Fruit fly (Drosophila melanogaster) whole organism, embryonic: ENCODE measurements around the gene mEFG1.

ENCODE experiments used
- Asciz ChIP-seq: fragments of 200-800 bp; sonication (Bioruptor generic); optimal IDR thresholded peaks from 2 replicates; lab custom pipeline; 2017; ENCODE audit warnings: missing biosample characterization, mild to moderate bottlenecking, missing genetic modification characterization, missing genetic modification reagents
- BEAF-32 ChIP-seq: fragments of 200-800 bp; sonication (Bioruptor generic); optimal IDR thresholded peaks from 3 replicates; lab custom pipeline; 2017; ENCODE audit warnings: missing biosample characterization, missing genetic modification characterization, mild to moderate bottlenecking, moderate library complexity, missing genetic modification reagents
- Bteb2 ChIP-seq: fragments of 200-800 bp; sonication (Bioruptor generic); optimal IDR thresholded peaks from 2 replicates; lab custom pipeline; 2016; ENCODE audit warnings: missing biosample characterization, missing genetic modification characterization
- CG10462 ChIP-seq: fragments of 200-800 bp; sonication (Bioruptor generic); optimal IDR thresholded peaks from 2 replicates; lab custom pipeline; 2016; ENCODE audit warnings: missing biosample characterization, missing genetic modification characterization
- CG11696 ChIP-seq: fragments of 200-800 bp; sonication (Bioruptor generic); IDR thresholded peaks from 2 replicates; pipeline ENCODE4 v1.3.6; 2022; ENCODE audit warnings: missing biosample characterization, missing genetic modification characterization
- CG12071 ChIP-seq: fragments of 200-800 bp; sonication (Bioruptor generic); optimal IDR thresholded peaks from 3 replicates; lab custom pipeline; 2018; ENCODE audit warnings: missing biosample characterization, mild to moderate bottlenecking, missing genetic modification characterization
- CG12659 ChIP-seq: fragments of 200-800 bp; sonication (Bioruptor generic); optimal IDR thresholded peaks from 3 replicates; lab custom pipeline; 2017; ENCODE audit warnings: mild to moderate bottlenecking, missing biosample characterization, missing genetic modification reagents, missing genetic modification characterization
- CG13424 ChIP-seq: fragments of 200-800 bp; sonication (Bioruptor generic); optimal IDR thresholded peaks from 2 replicates; lab custom pipeline; 2019; ENCODE audit warnings: missing biosample characterization, mild to moderate bottlenecking, missing genetic modification characterization, moderate library complexity
- CG1529 ChIP-seq: fragments of 200-800 bp; sonication (Bioruptor generic); optimal IDR thresholded peaks from 3 replicates; lab custom pipeline; 2018; ENCODE audit warnings: missing biosample characterization, missing genetic modification characterization
- CG16813 ChIP-seq: fragments of 200-800 bp; sonication (Bioruptor generic); IDR thresholded peaks from 3 replicates; pipeline ENCODE4 v1.3.6; 2022; ENCODE audit warnings: missing biosample characterization, missing genetic modification characterization; ENCODE audit not compliant: partially characterized antibody
- CG17912 ChIP-seq: fragments of 200-800 bp; sonication (Bioruptor generic); optimal IDR thresholded peaks from 2 replicates; lab custom pipeline; 2018; ENCODE audit warnings: missing biosample characterization, mild to moderate bottlenecking, missing genetic modification characterization
- CG18011 ChIP-seq: fragments of 200-800 bp; sonication (Bioruptor generic); optimal IDR thresholded peaks from 2 replicates; lab custom pipeline; 2017; ENCODE audit warnings: missing biosample characterization, missing genetic modification characterization, mild to moderate bottlenecking, moderate library complexity, missing genotype
- CG18262 ChIP-seq: fragments of 200-800 bp; optimal IDR thresholded peaks from 3 replicates; lab custom pipeline; 2019; ENCODE audit warnings: missing biosample characterization, mild to moderate bottlenecking, missing genetic modification characterization, moderate library complexity
- CG32767 ChIP-seq: fragments of 200-800 bp; sonication (Bioruptor generic); IDR thresholded peaks from 2 replicates; pipeline ENCODE4 v1.3.6; 2022; ENCODE audit warnings: missing biosample characterization, missing genetic modification characterization
- CG33213 ChIP-seq: fragments of 200-800 bp; sonication (Bioruptor generic); optimal IDR thresholded peaks from 3 replicates; lab custom pipeline; 2016; ENCODE audit warnings: missing biosample characterization, missing genetic modification characterization
- CG3847 ChIP-seq: fragments of 200-800 bp; sonication (Bioruptor generic); IDR thresholded peaks from 2 replicates; pipeline ENCODE4 v1.3.6; 2022; ENCODE audit warnings: missing biosample characterization, missing genetic modification characterization
- CG42726 ChIP-seq: fragments of 200-800 bp; sonication (Bioruptor generic); IDR thresholded peaks from 2 replicates; pipeline ENCODE4 v1.3.6; 2022; ENCODE audit warnings: missing biosample characterization, missing genetic modification characterization; ENCODE audit not compliant: partially characterized antibody
- CG4404 ChIP-seq: fragments of 200-800 bp; sonication (Bioruptor generic); IDR thresholded peaks from 2 replicates; pipeline ENCODE4 v1.3.6; 2022; ENCODE audit warnings: missing biosample characterization, missing genetic modification characterization
- CG6683 ChIP-seq: fragments of 200-800 bp; sonication (Bioruptor generic); optimal IDR thresholded peaks from 2 replicates; lab custom pipeline; 2017; ENCODE audit warnings: missing biosample characterization, mild to moderate bottlenecking, missing genetic modification characterization, missing genetic modification reagents
- CG7786 ChIP-seq: fragments of 200-800 bp; sonication (Bioruptor generic); optimal IDR thresholded peaks from 2 replicates; lab custom pipeline; 2016; ENCODE audit warnings: missing biosample characterization, missing genetic modification characterization
- CG8290 ChIP-seq, 3 experiments: fragments of 200-800 bp; sonication (Bioruptor generic); optimal IDR thresholded peaks; 2 replicates each; lab custom pipeline; 2016 to 2019; ENCODE audit warnings: missing biosample characterization in 3 of 3, missing genetic modification characterization in 3 of 3, mild to moderate bottlenecking in 2 of 3, moderate library complexity in 1 of 3
- CG9797 ChIP-seq: fragments of 200-800 bp; sonication (Bioruptor generic); optimal IDR thresholded peaks from 3 replicates; lab custom pipeline; 2018; ENCODE audit warnings: missing biosample characterization, mild to moderate bottlenecking, missing genetic modification characterization
- CG9817 ChIP-seq: fragments of 200-800 bp; sonication (Bioruptor generic); optimal IDR thresholded peaks from 2 replicates; lab custom pipeline; 2018; ENCODE audit warnings: missing biosample characterization, mild to moderate bottlenecking, missing genetic modification characterization, moderate library complexity
- D19B ChIP-seq: fragments of 200-800 bp; sonication (Bioruptor generic); optimal IDR thresholded peaks from 2 replicates; lab custom pipeline; 2017; ENCODE audit warnings: missing biosample characterization, mild to moderate bottlenecking, missing genetic modification characterization
- Dip2 ChIP-seq: fragments of 200-800 bp; sonication (Bioruptor generic); IDR thresholded peaks from 2 replicates; pipeline ENCODE4 v1.3.6; 2022; ENCODE audit warnings: missing biosample characterization, missing genetic modification characterization
- Fer1 ChIP-seq: fragments of 200-800 bp; sonication (Bioruptor generic); optimal IDR thresholded peaks from 2 replicates; lab custom pipeline; 2017; ENCODE audit warnings: missing biosample characterization, mild to moderate bottlenecking, missing genetic modification characterization
- Fer2 ChIP-seq: fragments of 200-800 bp; sonication (Bioruptor generic); optimal IDR thresholded peaks from 2 replicates; lab custom pipeline; 2018; ENCODE audit warnings: missing biosample characterization, mild to moderate bottlenecking, missing genetic modification characterization, moderate library complexity
- Gsc ChIP-seq: fragments of 200-800 bp; sonication (Bioruptor generic); IDR thresholded peaks from 2 replicates; pipeline ENCODE4 v1.3.6; 2022; ENCODE audit warnings: missing biosample characterization, missing genetic modification characterization
- H15 ChIP-seq: fragments of 200-800 bp; sonication (Bioruptor generic); IDR thresholded peaks from 3 replicates; pipeline ENCODE4 v1.3.6; 2022; ENCODE audit warnings: missing biosample characterization, missing genetic modification characterization
- Poxn ChIP-seq: fragments of 200-800 bp; sonication (Bioruptor generic); IDR thresholded peaks from 2 replicates; pipeline ENCODE4 v1.3.6; 2022; ENCODE audit warnings: missing biosample characterization, missing genetic modification characterization
- Ravus ChIP-seq: fragments of 200-800 bp; sonication (Bioruptor generic); IDR thresholded peaks from 2 replicates; pipeline ENCODE4 v1.3.6; 2022; ENCODE audit warnings: missing biosample characterization, missing genetic modification characterization
- Rfx ChIP-seq: fragments of 200-800 bp; sonication (Bioruptor generic); IDR thresholded peaks from 2 replicates; pipeline ENCODE4 v1.3.6; 2022; ENCODE audit warnings: missing biosample characterization, missing genetic modification characterization
- Xrp1 ChIP-seq: fragments of 200-800 bp; sonication (Bioruptor generic); IDR thresholded peaks from 2 replicates; pipeline ENCODE4 v1.3.6; 2022; ENCODE audit warnings: missing biosample characterization, missing genetic modification characterization
- ab ChIP-seq: fragments of 200-800 bp; sonication (Bioruptor generic); optimal IDR thresholded peaks from 2 replicates; lab custom pipeline; 2016; ENCODE audit warnings: missing biosample characterization, missing genetic modification characterization
- ato ChIP-seq: fragments of 200-800 bp; sonication (Bioruptor generic); IDR thresholded peaks from 2 replicates; pipeline ENCODE4 v1.3.6; 2022; ENCODE audit warnings: missing biosample characterization, missing genetic modification characterization; ENCODE audit not compliant: partially characterized antibody
- ci ChIP-seq: fragments of 200-800 bp; sonication (Bioruptor generic); IDR thresholded peaks from 3 replicates; pipeline ENCODE4 v1.3.6; 2022; ENCODE audit warnings: missing biosample characterization, missing genetic modification characterization
- disco-r ChIP-seq: fragments of 200-800 bp; sonication (Bioruptor generic); optimal IDR thresholded peaks from 2 replicates; lab custom pipeline; 2016; ENCODE audit warnings: missing biosample characterization, missing genetic modification characterization
- dmrt11E ChIP-seq: fragments of 200-800 bp; sonication (Bioruptor generic); optimal IDR thresholded peaks from 3 replicates; lab custom pipeline; 2018; ENCODE audit warnings: missing biosample characterization, mild to moderate bottlenecking, missing genetic modification characterization, moderate library complexity
- fd96Cb ChIP-seq: fragments of 200-800 bp; sonication (Bioruptor generic); optimal IDR thresholded peaks from 2 replicates; lab custom pipeline; 2018; ENCODE audit warnings: missing biosample characterization, mild to moderate bottlenecking, missing genetic modification characterization, moderate library complexity
- ftz-f1 ChIP-seq: fragments of 200-800 bp; sonication (Bioruptor generic); optimal IDR thresholded peaks from 2 replicates; lab custom pipeline; 2016; ENCODE audit warnings: missing biosample characterization, missing genetic modification characterization
- gfzf ChIP-seq: fragments of 200-800 bp; sonication (Bioruptor generic); optimal IDR thresholded peaks from 2 replicates; lab custom pipeline; 2016; ENCODE audit warnings: missing biosample characterization, mild to moderate bottlenecking, missing genetic modification characterization, moderate library complexity
- lab ChIP-seq: fragments of 200-800 bp; sonication (Bioruptor generic); optimal IDR thresholded peaks from 3 replicates; lab custom pipeline; 2017; ENCODE audit warnings: missing biosample characterization, missing genetic modification characterization, mild to moderate bottlenecking, moderate library complexity, missing genetic modification reagents
- nau ChIP-seq: fragments of 200-800 bp; sonication (Bioruptor generic); optimal IDR thresholded peaks from 3 replicates; lab custom pipeline; 2017; ENCODE audit warnings: missing biosample characterization, mild to moderate bottlenecking, missing genetic modification characterization, missing genetic modification reagents
- oc ChIP-seq: fragments of 200-800 bp; sonication (Bioruptor generic); optimal IDR thresholded peaks from 2 replicates; lab custom pipeline; 2018; ENCODE audit warnings: missing biosample characterization, mild to moderate bottlenecking, missing genetic modification characterization, moderate library complexity
- otp ChIP-seq: fragments of 200-800 bp; sonication (Bioruptor generic); IDR thresholded peaks from 3 replicates; pipeline ENCODE4, ENCODE4 v1.3.6; 2022; ENCODE audit warnings: missing biosample characterization, missing genetic modification characterization
- pnt ChIP-seq: fragments of 200-800 bp; sonication (Bioruptor generic); optimal IDR thresholded peaks from 3 replicates; lab custom pipeline; 2016; ENCODE audit warnings: missing biosample characterization, missing genetic modification characterization
- sd ChIP-seq: fragments of 200-800 bp; sonication (Bioruptor generic); optimal IDR thresholded peaks from 3 replicates; lab custom pipeline; 2018; ENCODE audit warnings: missing biosample characterization, mild to moderate bottlenecking, missing genetic modification characterization, moderate library complexity
- sens-2 ChIP-seq: fragments of 200-800 bp; sonication (Bioruptor generic); IDR thresholded peaks from 2 replicates; pipeline ENCODE4 v1.3.6; 2022; ENCODE audit warnings: missing biosample characterization, missing genetic modification characterization
- sima ChIP-seq: fragments of 200-800 bp; sonication (Bioruptor generic); optimal IDR thresholded peaks from 2 replicates; lab custom pipeline; 2016; ENCODE audit warnings: missing biosample characterization, missing genetic modification characterization
- sna ChIP-seq: fragments of 200-800 bp; sonication (Bioruptor generic); IDR thresholded peaks from 2 replicates; pipeline ENCODE4 v1.3.6; 2022; ENCODE audit warnings: missing biosample characterization, missing genetic modification characterization; ENCODE audit not compliant: partially characterized antibody
- vvl ChIP-seq: fragments of 200-800 bp; sonication (Bioruptor generic); IDR thresholded peaks from 2 replicates; pipeline ENCODE4 v1.3.6; 2022; ENCODE audit warnings: missing biosample characterization, missing genetic modification characterization

mEFG1 gene

dm6 chr2L:7215657-7216056, 7.2 kb downstream of the mEFG1 start (continued):
- TF ChIP-seq Dip2 (GFP tag; lab: Robert Waterston, UW) (no peak), Poxn (no peak), CG9817 (tag; lab: Kevin White, UChicago) (no peak), gfzf (GFP tag; lab: Kevin White, UChicago) (no peak), nau (GFP tag; lab: Kevin White, UChicago) (peak; percentile 13), sima (no peak), CG1529 (GFP tag; lab: Kevin White, UChicago) (no peak), CG33213 (GFP tag; lab: Kevin White, UChicago) (no peak), CG6683 (GFP tag; lab: Kevin White, UChicago) (no peak), CG7786 (no peak), sd (no peak), CG12071 (GFP tag; lab: Kevin White, UChicago) (peak; percentile 41), CG42726 (GFP tag; lab: Robert Waterston, UW) (no peak), Fer1 (GFP tag; lab: Kevin White, UChicago) (peak; percentile 38), ab (no peak), pnt (no peak), BEAF-32 (GFP tag; lab: Kevin White, UChicago) (no peak), CG18262 (tag; lab: Kevin White, UChicago) (no peak), CG9797 (GFP tag; lab: Kevin White, UChicago) (no peak), Rfx (GFP tag; lab: Robert Waterston, UW) (no peak), CG13424 (no peak), ftz-f1 (GFP tag; lab: Kevin White, UChicago) (no peak), vvl (no peak), CG8290 (GFP tag; optimal IDR thresholded peaks at IDR 0.05; lab: Kevin White, UChicago) (no peak), CG8290 (tag; optimal IDR thresholded peaks at IDR 0.05; lab: Kevin White, UChicago) (peak in 1 of 2 experiments; percentile 62), sens-2 (no peak), CG4404 (GFP tag; lab: Robert Waterston, UW) (no peak), Ravus (no peak), sna (GFP tag; lab: Robert Waterston, UW) (no peak), otp (GFP tag; lab: Robert Waterston, UW) (no peak), dmrt11E (no peak), lab (GFP tag; lab: Kevin White, UChicago) (peak; percentile 59), disco-r (GFP tag; lab: Kevin White, UChicago) (no peak), fd96Cb (tag; lab: Kevin White, UChicago) (no peak), Asciz (peak; percentile 51), CG17912 (GFP tag; lab: Kevin White, UChicago) (no peak), H15 (no peak), Fer2 (tag; lab: Kevin White, UChicago) (no peak), CG16813 (no peak), CG11696 (GFP tag; lab: Robert Waterston, UW) (no peak), CG12659 (GFP tag; lab: Kevin White, UChicago) (peak; percentile 6), CG18011 (GFP tag; lab: Kevin White, UChicago) (no peak), ci (GFP tag; lab: Robert Waterston, UW) (no peak), Xrp1 (GFP tag; lab: Robert Waterston, UW) (no peak), CG3847 (no peak), CG32767 (no peak), Gsc (GFP tag; lab: Robert Waterston, UW) (no peak), oc (tag; lab: Kevin White, UChicago) (no peak), D19B (GFP tag; lab: Kevin White, UChicago) (no peak), Bteb2 (GFP tag; lab: Kevin White, UChicago) (no peak), CG10462 (GFP tag; lab: Kevin White, UChicago) (no peak), ato (no peak)
